Fruit fly (Drosophila melanogaster) whole organism, embryonic: ENCODE measurements around the gene RhoGAPp190.

ENCODE experiments used
- Atf6 ChIP-seq: fragments of 200-800 bp; sonication (Bioruptor generic); IDR thresholded peaks from 2 replicates; pipeline ENCODE4 v1.3.6; 2022; ENCODE audit warnings: missing biosample characterization, missing genetic modification characterization
- CG11723 ChIP-seq: fragments of 200-800 bp; sonication (Bioruptor generic); optimal IDR thresholded peaks from 2 replicates; lab custom pipeline; 2017; ENCODE audit warnings: missing biosample characterization, mild to moderate bottlenecking, missing genetic modification characterization
- CG13296 ChIP-seq: fragments of 200-800 bp; sonication (Bioruptor generic); optimal IDR thresholded peaks from 3 replicates; lab custom pipeline; 2018; ENCODE audit warnings: missing biosample characterization, mild to moderate bottlenecking, missing genetic modification characterization
- CG13624 ChIP-seq: fragments of 200-800 bp; sonication (Bioruptor generic); optimal IDR thresholded peaks from 2 replicates; lab custom pipeline; 2016; ENCODE audit warnings: missing biosample characterization, missing genetic modification characterization
- CG14014 ChIP-seq: fragments of 200-800 bp; sonication (Bioruptor generic); IDR thresholded peaks from 2 replicates; pipeline ENCODE4 v1.3.6; 2022; ENCODE audit warnings: missing biosample characterization, missing genetic modification characterization
- CG15601 ChIP-seq: fragments of 200-800 bp; sonication (Bioruptor generic); optimal IDR thresholded peaks from 3 replicates; lab custom pipeline; 2019; ENCODE audit warnings: missing biosample characterization, mild to moderate bottlenecking, missing genetic modification characterization, moderate library complexity
- CG16863 ChIP-seq: fragments of 200-800 bp; sonication (Bioruptor generic); optimal IDR thresholded peaks from 3 replicates; lab custom pipeline; 2016; ENCODE audit warnings: missing biosample characterization, missing genetic modification characterization
- CG2120 ChIP-seq: fragments of 200-800 bp; sonication (Bioruptor generic); optimal IDR thresholded peaks from 3 replicates; lab custom pipeline; 2016; ENCODE audit warnings: missing biosample characterization, missing genetic modification characterization
- CG2678 ChIP-seq: fragments of 200-800 bp; sonication (Bioruptor generic); optimal IDR thresholded peaks from 3 replicates; lab custom pipeline; 2019; ENCODE audit warnings: missing biosample characterization, mild to moderate bottlenecking, missing genetic modification characterization, moderate library complexity
- CG31365 ChIP-seq: fragments of 200-800 bp; sonication (Bioruptor generic); optimal IDR thresholded peaks from 2 replicates; lab custom pipeline; 2018; ENCODE audit warnings: missing biosample characterization, mild to moderate bottlenecking, missing genetic modification characterization
- CG32532 ChIP-seq: fragments of 200-800 bp; sonication (Bioruptor generic); IDR thresholded peaks from 2 replicates; pipeline ENCODE4 v1.3.6; 2022; ENCODE audit warnings: missing biosample characterization, missing genetic modification characterization
- CG33213 ChIP-seq: fragments of 200-800 bp; sonication (Bioruptor generic); optimal IDR thresholded peaks from 3 replicates; lab custom pipeline; 2016; ENCODE audit warnings: missing biosample characterization, missing genetic modification characterization
- CG3995 ChIP-seq: fragments of 200-800 bp; sonication (Bioruptor generic); optimal IDR thresholded peaks from 3 replicates; lab custom pipeline; 2016; ENCODE audit warnings: missing biosample characterization, missing genetic modification characterization
- CG4820 ChIP-seq: fragments of 200-800 bp; sonication (Bioruptor generic); optimal IDR thresholded peaks from 3 replicates; lab custom pipeline; 2016; ENCODE audit warnings: missing biosample characterization, missing genetic modification characterization
- CG7839 ChIP-seq: fragments of 200-800 bp; sonication (Bioruptor generic); optimal IDR thresholded peaks from 3 replicates; lab custom pipeline; 2018; ENCODE audit warnings: missing biosample characterization, mild to moderate bottlenecking, missing genetic modification characterization, moderate library complexity
- CG8388 ChIP-seq: fragments of 200-800 bp; sonication (Bioruptor generic); optimal IDR thresholded peaks from 2 replicates; lab custom pipeline; 2019; ENCODE audit warnings: missing biosample characterization, mild to moderate bottlenecking, missing genetic modification characterization, moderate library complexity
- CoRest ChIP-seq: fragments of 200-800 bp; sonication (Bioruptor generic); optimal IDR thresholded peaks from 3 replicates; lab custom pipeline; 2018; ENCODE audit warnings: missing biosample characterization, mild to moderate bottlenecking, missing genetic modification characterization, moderate library complexity
- Dad ChIP-seq: fragments of 200-800 bp; sonication (Bioruptor generic); optimal IDR thresholded peaks from 3 replicates; lab custom pipeline; 2016; ENCODE audit warnings: missing biosample characterization, missing genetic modification characterization
- Deaf1 ChIP-seq: fragments of 200-800 bp; optimal IDR thresholded peaks from 3 replicates; lab custom pipeline; 2019; ENCODE audit warnings: missing biosample characterization, mild to moderate bottlenecking, missing genetic modification characterization, moderate library complexity
- Dip2 ChIP-seq: fragments of 200-800 bp; sonication (Bioruptor generic); IDR thresholded peaks from 2 replicates; pipeline ENCODE4 v1.3.6; 2022; ENCODE audit warnings: missing biosample characterization, missing genetic modification characterization
- Dp ChIP-seq: fragments of 200-800 bp; sonication (Bioruptor generic); optimal IDR thresholded peaks from 2 replicates; lab custom pipeline; 2018; ENCODE audit warnings: missing biosample characterization, mild to moderate bottlenecking, missing genetic modification characterization, moderate library complexity
- Hand ChIP-seq: fragments of 200-800 bp; sonication (Bioruptor generic); optimal IDR thresholded peaks from 2 replicates; lab custom pipeline; 2017; ENCODE audit warnings: mild to moderate bottlenecking, missing biosample characterization, missing genetic modification reagents, missing genetic modification characterization
- Mad ChIP-seq: fragments of 200-800 bp; sonication (Bioruptor generic); optimal IDR thresholded peaks from 2 replicates; lab custom pipeline; 2016; ENCODE audit warnings: missing biosample characterization, missing genetic modification characterization
- Mes4 ChIP-seq: fragments of 200-800 bp; sonication (Bioruptor generic); optimal IDR thresholded peaks from 2 replicates; lab custom pipeline; 2016; ENCODE audit warnings: missing biosample characterization, missing genetic modification characterization
- Nf-YC ChIP-seq: fragments of 200-800 bp; optimal IDR thresholded peaks from 3 replicates; lab custom pipeline; 2019; ENCODE audit warnings: missing biosample characterization, mild to moderate bottlenecking, missing genetic modification characterization, moderate library complexity
- NfI ChIP-seq: fragments of 200-800 bp; sonication (Bioruptor generic); optimal IDR thresholded peaks from 3 replicates; lab custom pipeline; 2018; ENCODE audit warnings: missing biosample characterization, mild to moderate bottlenecking, missing genetic modification characterization, moderate library complexity
- PHDP ChIP-seq: fragments of 200-800 bp; sonication (Bioruptor generic); optimal IDR thresholded peaks from 3 replicates; lab custom pipeline; 2018; ENCODE audit warnings: missing biosample characterization, mild to moderate bottlenecking, missing genetic modification characterization, moderate library complexity
- Poxn ChIP-seq: fragments of 200-800 bp; sonication (Bioruptor generic); IDR thresholded peaks from 2 replicates; pipeline ENCODE4 v1.3.6; 2022; ENCODE audit warnings: missing biosample characterization, missing genetic modification characterization
- Rx ChIP-seq: fragments of 200-800 bp; sonication (Bioruptor generic); IDR thresholded peaks from 2 replicates; pipeline ENCODE4 v1.3.6; 2022; ENCODE audit warnings: missing biosample characterization, missing genetic modification characterization
- Sry-β ChIP-seq: fragments of 200-800 bp; sonication (Bioruptor generic); optimal IDR thresholded peaks from 2 replicates; lab custom pipeline; 2018; ENCODE audit warnings: missing biosample characterization, mild to moderate bottlenecking, missing genetic modification characterization, moderate library complexity
- Vsx1 ChIP-seq: fragments of 200-800 bp; sonication (Bioruptor generic); optimal IDR thresholded peaks from 2 replicates; lab custom pipeline; 2017; ENCODE audit warnings: missing biosample characterization, mild to moderate bottlenecking, missing genetic modification characterization, missing genetic modification reagents
- Xrp1 ChIP-seq: fragments of 200-800 bp; sonication (Bioruptor generic); IDR thresholded peaks from 2 replicates; pipeline ENCODE4 v1.3.6; 2022; ENCODE audit warnings: missing biosample characterization, missing genetic modification characterization
- btn ChIP-seq: fragments of 200-800 bp; sonication (Bioruptor generic); optimal IDR thresholded peaks from 2 replicates; lab custom pipeline; 2016; ENCODE audit warnings: missing biosample characterization, missing genetic modification characterization
- cas ChIP-seq: fragments of 200-800 bp; sonication (Bioruptor generic); IDR thresholded peaks from 2 replicates; pipeline ENCODE4 v1.3.6; 2022; ENCODE audit warnings: missing biosample characterization, missing genetic modification characterization
- chif ChIP-seq, 2 experiments: fragments of 200-800 bp; sonication (Bioruptor generic); optimal IDR thresholded peaks; 3 replicates each; lab custom pipeline; 2016; ENCODE audit warnings: missing biosample characterization in 2 of 2, missing genetic modification characterization in 2 of 2
- chinmo ChIP-seq: fragments of 200-800 bp; sonication (Bioruptor generic); IDR thresholded peaks from 4 replicates; pipeline ENCODE4 v1.3.6; 2022; ENCODE audit warnings: missing biosample characterization, missing genetic modification characterization; ENCODE audit not compliant: partially characterized antibody
- chn ChIP-seq: fragments of 200-800 bp; sonication (Bioruptor generic); optimal IDR thresholded peaks from 2 replicates; lab custom pipeline; 2016; ENCODE audit warnings: missing biosample characterization, missing genetic modification characterization
- crol ChIP-seq: fragments of 200-800 bp; sonication (Bioruptor generic); IDR thresholded peaks from 2 replicates; pipeline ENCODE4 v1.3.6; 2022; ENCODE audit warnings: missing biosample characterization, missing genetic modification characterization
- dimm ChIP-seq: fragments of 200-800 bp; sonication (Bioruptor generic); IDR thresholded peaks from 2 replicates; pipeline ENCODE4 v1.3.6; 2022; ENCODE audit warnings: missing biosample characterization, missing genetic modification characterization
- her ChIP-seq: fragments of 200-800 bp; sonication (Bioruptor generic); optimal IDR thresholded peaks from 2 replicates; lab custom pipeline; 2016; ENCODE audit warnings: missing biosample characterization, missing genetic modification characterization
- hkb ChIP-seq, 2 experiments: fragments of 200-800 bp in 1 of 2; fragments of >200 bp in 1 of 2; sonication (Bioruptor generic) in 1 of 2; IDR thresholded peaks in 1 of 2; optimal IDR thresholded peaks in 1 of 2; 2 replicates each; pipeline versions ENCODE4 v1.3.6 to Lab custom; 2017 to 2022; ENCODE audit warnings: missing biosample characterization in 1 of 2, missing genetic modification characterization in 1 of 2
- inv ChIP-seq: fragments of 200-800 bp; sonication (Bioruptor generic); IDR thresholded peaks from 2 replicates; pipeline ENCODE4 v1.3.6; 2022; ENCODE audit warnings: missing biosample characterization, missing genetic modification characterization; ENCODE audit not compliant: partially characterized antibody
- klu ChIP-seq: fragments of 200-800 bp; sonication (Bioruptor generic); IDR thresholded peaks from 2 replicates; pipeline ENCODE4 v1.3.6; 2022; ENCODE audit warnings: missing biosample characterization, missing genetic modification characterization
- lov ChIP-seq, 2 experiments: fragments of 200-800 bp in 1 of 2; fragments of >200 bp in 1 of 2; sonication (Bioruptor generic) in 1 of 2; IDR thresholded peaks in 1 of 2; optimal IDR thresholded peaks in 1 of 2; 2 replicates in 1 of 2; 3 replicates in 1 of 2; pipeline versions ENCODE4 v1.3.6 to Lab custom; 2017 to 2022; ENCODE audit warnings: missing biosample characterization in 1 of 2, missing genetic modification characterization in 1 of 2
- peb ChIP-seq: fragments of 200-800 bp; sonication (Bioruptor generic); IDR thresholded peaks from 2 replicates; pipeline ENCODE4 v1.3.6; 2022; ENCODE audit warnings: missing biosample characterization, missing genetic modification characterization
- schlank ChIP-seq: fragments of 200-800 bp; sonication (Bioruptor generic); optimal IDR thresholded peaks from 2 replicates; lab custom pipeline; 2018; ENCODE audit warnings: missing biosample characterization, mild to moderate bottlenecking, missing genetic modification characterization
- sr ChIP-seq: fragments of 200-800 bp; sonication (Bioruptor generic); IDR thresholded peaks from 3 replicates; pipeline ENCODE4 v1.3.6; 2022; ENCODE audit warnings: missing biosample characterization, missing genetic modification characterization
- stc ChIP-seq: fragments of 200-800 bp; sonication (Bioruptor generic); IDR thresholded peaks from 2 replicates; pipeline ENCODE4 v1.3.6; 2022; ENCODE audit warnings: missing biosample characterization, missing genetic modification characterization
- vfl ChIP-seq: fragments of 200-800 bp; sonication (Bioruptor generic); optimal IDR thresholded peaks from 2 replicates; lab custom pipeline; 2016; ENCODE audit warnings: missing biosample characterization, missing genetic modification characterization

Gene RhoGAPp190

dm6 chrX:17631996-17632612, 20.3 kb downstream of the RhoGAPp190 start, which contains the start of the genes corolla and ND-24 (continued):
- TF ChIP-seq CG16863 (GFP tag; lab: Kevin White, UChicago) = peak; percentile 83
- TF ChIP-seq sr (GFP tag; lab: Robert Waterston, UW) = no peak
- peak; percentile 84 for TF ChIP-seq stc (GFP tag; lab: Robert Waterston, UW)
- TF ChIP-seq cas (GFP tag; lab: Robert Waterston, UW) = peak; percentile 90
- TF ChIP-seq klu (GFP tag; lab: Robert Waterston, UW) = peak; percentile 87
- TF ChIP-seq CG11723 (GFP tag; lab: Kevin White, UChicago) = peak; percentile 49
- TF ChIP-seq CG4820 (GFP tag; lab: Kevin White, UChicago) = peak; percentile 83
- TF ChIP-seq Poxn = peak; percentile 69
- TF ChIP-seq chinmo (GFP tag; lab: Robert Waterston, UW) = no peak
- peak; percentile 19 for TF ChIP-seq btn (GFP tag; lab: Kevin White, UChicago)
- TF ChIP-seq Nf-YC (tag; lab: Kevin White, UChicago) = peak; percentile 47
- TF ChIP-seq CG33213 (GFP tag; lab: Kevin White, UChicago) = peak; percentile 79
- TF ChIP-seq vfl (GFP tag; lab: Kevin White, UChicago) = peak; percentile 87
- TF ChIP-seq CG3995 (GFP tag; lab: Kevin White, UChicago) = peak; percentile 92
- no peak for TF ChIP-seq schlank
- 0 out of 2 replicates have a peak, but pooled peaks have one; percentile 9 for TF ChIP-seq crol (GFP tag; lab: Robert Waterston, UW)
- peak; percentile 79 to 81 for TF ChIP-seq chif (GFP tag; optimal IDR thresholded peaks at IDR 0.05; lab: Kevin White, UChicago)
- TF ChIP-seq inv = peak; percentile 88
- TF ChIP-seq CG13296 (GFP tag; lab: Kevin White, UChicago) = peak; percentile 73
- TF ChIP-seq Hand (GFP tag; lab: Kevin White, UChicago) = no peak
- peak; percentile 75; the same call in 1 of the 2 replicates for TF ChIP-seq Rx (GFP tag; lab: Robert Waterston, UW)
- TF ChIP-seq Sry-β (GFP tag; lab: Kevin White, UChicago) = peak; percentile 87
- peak; percentile 75 for TF ChIP-seq CG14014 (GFP tag; lab: Robert Waterston, UW)
- TF ChIP-seq PHDP = peak; percentile 79
- TF ChIP-seq CG7839 = no peak
- TF ChIP-seq Mes4 (GFP tag; lab: Kevin White, UChicago) = peak; percentile 61
- no peak for TF ChIP-seq Dip2 (GFP tag; lab: Robert Waterston, UW)
- TF ChIP-seq her (GFP tag; lab: Kevin White, UChicago) = peak; percentile 26
- TF ChIP-seq Xrp1 (GFP tag; lab: Robert Waterston, UW) = peak; percentile 92
- no peak for TF ChIP-seq CG2678
- no peak for TF ChIP-seq CG31365
- peak; percentile 82 for TF ChIP-seq CoRest (tag; lab: Kevin White, UChicago)
- TF ChIP-seq hkb (optimal IDR thresholded peaks at IDR 0.05; lab: Kevin White, UChicago) = no peak
- peak; percentile 85 for TF ChIP-seq hkb (GFP tag; IDR thresholded peaks at IDR 0.05; lab: Robert Waterston, UW)
- peak; percentile 84 for TF ChIP-seq peb (GFP tag; lab: Robert Waterston, UW)
- TF ChIP-seq NfI (GFP tag; lab: Kevin White, UChicago) = peak; percentile 81
- peak; percentile 93 for TF ChIP-seq CG2120
- TF ChIP-seq dimm = peak; percentile 59
- peak; percentile 88 for TF ChIP-seq CG13624
- peak; percentile 77 for TF ChIP-seq Dp (GFP tag; lab: Kevin White, UChicago)
- peak; percentile 71 for TF ChIP-seq Dad (GFP tag; lab: Kevin White, UChicago)
- peak; percentile 91 for TF ChIP-seq CG32532 (GFP tag; lab: Robert Waterston, UW)
- peak; percentile 86 for TF ChIP-seq chn (GFP tag; lab: Kevin White, UChicago)
- TF ChIP-seq lov (optimal IDR thresholded peaks at IDR 0.05; lab: Kevin White, UChicago) = no peak
- TF ChIP-seq lov (GFP tag; IDR thresholded peaks at IDR 0.05; lab: Robert Waterston, UW) = peak; percentile 69; the same call in 1 of the 3 replicates
- TF ChIP-seq CG8388 = peak; percentile 75
- TF ChIP-seq Mad (GFP tag; lab: Kevin White, UChicago) = peak; percentile 72
- TF ChIP-seq Atf6 = peak; percentile 87
- peak; percentile 42 for TF ChIP-seq Vsx1
- no peak for TF ChIP-seq Deaf1
- TF ChIP-seq CG15601 = peak; percentile 80
